Fruit fly (Drosophila melanogaster) Kc167 (cell line): ENCODE results near the gene ebi.

Experiments used
- Sin3A ChIP-seq: fragments of >200 bp; optimal IDR thresholded peaks from 2 replicates; lab custom pipeline; 2018; ENCODE audit warnings: missing external identifiers
- insv ChIP-seq: fragments of >200 bp; optimal IDR thresholded peaks from 3 replicates; lab custom pipeline; 2018; ENCODE audit warnings: missing external identifiers
- psq ChIP-seq: fragments of >200 bp; optimal IDR thresholded peaks from 2 replicates; lab custom pipeline; 2017; ENCODE audit warnings: missing external identifiers

dm6 chr2L:441455-441730, 26.5 kb downstream of the ebi start:
- no peak for TF ChIP-seq insv
- no peak for TF ChIP-seq psq (lab: Kevin White, UChicago)
- TF ChIP-seq Sin3A (lab: Kevin White, UChicago): no peak
